Worm (Caenorhabditis elegans) whole organism, L1 larva: ENCODE data around the gene M163.5.

Experiments used
- ama-1 ChIP-seq: fragments of 150-350 bp; optimal IDR thresholded peaks from 2 replicates; lab custom pipeline; 2014
- elt-2 ChIP-seq: sonication (generic microtip); optimal IDR thresholded peaks from 2 replicates; lab custom pipeline; 2016; ENCODE audit warnings: missing genetic modification characterization, mild to moderate bottlenecking, inconsistent platforms, missing compliant biosample characterization, missing genetic modification reagents
- fkh-10 ChIP-seq: sonication (generic microtip); optimal IDR thresholded peaks from 2 replicates; lab custom pipeline; 2017; ENCODE audit warnings: missing biosample characterization, missing genetic modification reagents, missing genetic modification characterization
- nhr-12 ChIP-seq: sonication (generic microtip); optimal IDR thresholded peaks from 2 replicates; lab custom pipeline; 2017; ENCODE audit warnings: missing biosample characterization, missing genetic modification characterization
- nhr-237 ChIP-seq: fragments of 150-350 bp; optimal IDR thresholded peaks from 2 replicates; lab custom pipeline; 2014; ENCODE audit warnings: missing biosample characterization, missing genetic modification characterization

DNA sequence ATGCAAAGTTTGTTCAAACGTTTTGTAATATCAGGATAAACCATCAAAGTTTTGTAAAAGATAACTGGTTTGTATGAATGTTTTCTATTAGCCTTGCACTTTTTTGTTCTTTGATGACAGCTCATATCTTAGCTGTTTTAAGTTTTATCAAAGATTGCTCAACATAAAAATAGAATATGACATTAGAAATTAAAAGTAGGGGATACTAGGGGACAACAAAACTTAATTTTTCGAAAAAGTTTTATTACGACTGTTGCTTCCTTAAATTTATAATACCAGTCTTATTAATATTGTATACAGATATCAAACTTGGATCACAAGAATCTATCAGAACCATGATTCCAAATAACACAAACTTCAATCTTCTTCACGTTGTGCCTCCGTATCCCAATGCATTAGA lies 21.9 kb downstream of the M163.5 start, which contains the start of gene ztf-14:
- TF ChIP-seq elt-2 (tag; lab: Kevin White, UChicago) (no peak), fkh-10 (GFP tag; lab: Kevin White, UChicago) (no peak), nhr-12 (tag; lab: Kevin White, UChicago) (no peak), ama-1 (lab: Kevin White, UChicago) (no peak), nhr-237 (tag; lab: Kevin White, UChicago) (no peak)
